Worm (Caenorhabditis elegans) whole organism, L4/young adult: ENCODE measurements around the gene F41G3.21.

Source experiments
- W03F9.2 ChIP-seq: fragments of 150-350 bp; optimal IDR thresholded peaks from 2 replicates; lab custom pipeline; 2014; ENCODE audit warnings: missing biosample characterization, missing genetic modification characterization
- dao-5 ChIP-seq: sonication (generic microtip); optimal IDR thresholded peaks from 2 replicates; lab custom pipeline; 2016; ENCODE audit warnings: missing genotype, missing genetic modification characterization, moderate library complexity, missing compliant biosample characterization
- him-1 ChIP-seq: sonication (generic microtip); optimal IDR thresholded peaks from 2 replicates; lab custom pipeline; 2016; ENCODE audit warnings: missing genotype, missing genetic modification reagents, missing genetic modification characterization, missing compliant biosample characterization

DNA sequence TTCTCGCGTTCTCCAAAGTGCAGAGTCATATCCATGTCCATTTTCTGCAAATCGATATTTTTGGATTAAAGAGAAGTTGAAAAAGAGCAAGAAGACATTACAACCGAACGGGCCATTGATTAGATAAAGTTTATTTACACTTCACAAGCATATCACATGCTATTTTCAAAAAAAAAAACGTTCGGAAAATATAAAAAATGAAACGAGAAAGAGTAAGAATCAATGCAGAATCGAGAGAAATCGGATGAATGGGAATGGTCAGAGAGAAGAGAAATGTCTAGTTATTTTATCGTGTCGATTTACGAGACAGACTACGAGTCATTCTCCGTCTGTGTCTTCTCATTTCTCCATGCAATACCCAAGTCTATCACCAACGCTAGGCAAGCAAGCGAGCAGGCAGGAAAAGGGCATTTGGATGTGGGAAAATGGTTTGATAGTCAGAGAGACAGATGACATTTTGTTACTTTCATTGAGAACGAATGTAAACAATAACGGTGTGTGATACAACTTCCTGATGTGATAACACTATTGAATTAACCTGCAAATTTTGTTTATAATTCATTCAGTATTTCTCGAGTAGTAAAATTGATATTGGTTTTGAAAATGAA is 47.5 kb upstream of the F41G3.21 start, which contains the start of gene F31E8.4:
- TF ChIP-seq dao-5 (tag; lab: Kevin White, UChicago) (no peak), W03F9.2 (tag; lab: Kevin White, UChicago) (no peak), him-1 (tag; lab: Kevin White, UChicago) (no peak)
